Worm (Caenorhabditis elegans): Measurements from ENCODE around the gene aat-8.

aat-8 gene

ce11 chrIV:3906393-3906792, 41.5 kb upstream of the aat-8 start, which contains the start of gene F56D6.11:
TSS of gene F56D6.11 (minus strand) at chrIV:3906493.
- TF ChIP-seq hlh-30 (tag; optimal IDR thresholded peaks at IDR 0.05; ENCODE audit: insufficient read depth), result no peak
- TF ChIP-seq nhr-10 (tag; optimal IDR thresholded peaks at IDR 0.05), result no peak
- no peak for TF ChIP-seq lin-29 (GFP tag; IDR thresholded peaks at IDR 0.05)
- no peak for TF ChIP-seq aha-1 (tag)
- TF ChIP-seq ama-1 (optimal IDR thresholded peaks at IDR 0.05), result no peak
- TF ChIP-seq hif-1 (tag; optimal IDR thresholded peaks at IDR 0.05), result no peak
- no peak for TF ChIP-seq vab-7 (GFP tag; IDR thresholded peaks at IDR 0.05)
- TF ChIP-seq F26F4.8 (GFP tag; conservative IDR thresholded peaks at IDR 0.05), result no peak
- TF ChIP-seq T26A8.4 (GFP tag; IDR thresholded peaks at IDR 0.05), result no peak
- no peak for TF ChIP-seq F10B5.3 (tag; optimal IDR thresholded peaks at IDR 0.05)

- TF ChIP-seq lir-3 (tag; optimal IDR thresholded peaks at IDR 0.05) (no peak), saeg-2 (GFP tag; IDR thresholded peaks at IDR 0.05) (no peak), lin-29 (GFP tag; IDR thresholded peaks at IDR 0.05) (no peak), mes-2 (tag; optimal IDR thresholded peaks at IDR 0.05; ENCODE audit: poor library complexity, severe bottlenecking) (no peak), pha-4 (GFP tag; IDR thresholded peaks at IDR 0.05) (no peak), pha-4 (tag; optimal IDR thresholded peaks at IDR 0.05) (no peak), ceh-32 (tag; optimal IDR thresholded peaks at IDR 0.05; ENCODE audit: poor library complexity) (no peak), nhr-76 (tag; optimal IDR thresholded peaks at IDR 0.05) (no peak)
Observed at ce11 chrIV:3904620-3905019, 39.8 kb upstream of the aat-8 start, which contains the start of gene F56D6.21. TSS of gene F56D6.21 (plus strand) at chrIV:3904920.

DNA sequence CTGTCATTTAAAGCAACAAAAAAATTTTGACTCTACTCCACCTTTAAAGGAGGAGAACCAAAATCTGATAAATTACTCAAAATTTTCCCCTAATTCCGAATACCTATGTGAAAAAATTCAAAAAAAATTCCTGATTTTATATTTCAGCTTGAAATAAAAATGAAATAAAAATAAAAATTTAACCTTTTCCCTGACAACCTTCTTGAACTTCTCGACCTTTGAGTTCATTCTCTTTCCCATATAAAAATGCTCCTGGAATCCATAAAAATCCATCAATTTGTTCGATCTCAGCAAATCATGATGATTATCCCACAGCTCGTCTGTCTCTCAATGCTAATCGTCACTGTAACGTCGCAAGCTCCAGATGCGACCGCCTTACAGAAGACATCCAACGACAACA, 38.1 kb upstream of the aat-8 start, which contains the start of gene F56D6.6:
F56D6.6 (plus strand) TSS at position 301 of the 400 bp plus-strand sequence.
- TF ChIP-seq unc-62 (GFP tag; optimal IDR thresholded peaks at IDR 0.05 in 1 of 2), result no peak
- no peak for TF ChIP-seq unc-62 (tag; optimal IDR thresholded peaks at IDR 0.05)
- TF ChIP-seq F10B5.3 (tag; optimal IDR thresholded peaks at IDR 0.05), result no peak
- no peak for TF ChIP-seq rbr-2 (tag; optimal IDR thresholded peaks at IDR 0.05)
- no peak for TF ChIP-seq Y5F2A.4 (GFP tag; optimal IDR thresholded peaks at IDR 0.05)
- no peak for TF ChIP-seq zfp-3 (GFP tag; conservative IDR thresholded peaks at IDR 0.05)
- no peak for TF ChIP-seq T20F7.1 (GFP tag; optimal IDR thresholded peaks at IDR 0.05)
- TF ChIP-seq jun-1 (tag; optimal IDR thresholded peaks at IDR 0.05), result no peak
- TF ChIP-seq ZK546.5 (tag; optimal IDR thresholded peaks at IDR 0.05), result no peak

ce11 chrIV:3899719-3900554, 35.1 kb upstream of the aat-8 start, which contains the start of gene srz-62:
TSS of gene srz-62 (plus strand) at chrIV:3900504.
- TF ChIP-seq D1046.2 (GFP tag; IDR thresholded peaks at IDR 0.05) (no peak), pqm-1 (tag; optimal IDR thresholded peaks at IDR 0.05) (peak; percentile 100), pha-4 (GFP tag; IDR thresholded peaks at IDR 0.05) (no peak), pha-4 (tag; optimal IDR thresholded peaks at IDR 0.05) (peak; percentile 16), T26A8.4 (GFP tag; IDR thresholded peaks at IDR 0.05) (no peak), ceh-20 (GFP tag; IDR thresholded peaks at IDR 0.05) (peak; percentile 66; the same call in 1 of the 2 replicates), zfp-3 (GFP tag; conservative IDR thresholded peaks at IDR 0.05) (0 out of 2 replicates have a peak, but pooled peaks have one; percentile 26), mxl-3 (GFP tag; optimal IDR thresholded peaks at IDR 0.05) (peak; percentile 13), daf-16 (GFP tag; optimal IDR thresholded peaks at IDR 0.05) (peak in 1 of 2 experiments; percentile 76), daf-16 (tag; optimal IDR thresholded peaks at IDR 0.05) (peak; percentile 97), fos-1 (tag; optimal IDR thresholded peaks at IDR 0.05) (peak; percentile 87), T20F7.1 (GFP tag; optimal IDR thresholded peaks at IDR 0.05) (peak; percentile 53), lin-1 (GFP tag; IDR thresholded peaks at IDR 0.05) (peak; percentile 97), duxl-1 (tag; optimal IDR thresholded peaks at IDR 0.05; ENCODE audit: poor library complexity) (peak; percentile 47), Y5F2A.4 (GFP tag; optimal IDR thresholded peaks at IDR 0.05) (no peak), php-3 (GFP tag; IDR thresholded peaks at IDR 0.05) (peak; percentile 98), hlh-11 (tag; optimal IDR thresholded peaks at IDR 0.05) (peak; percentile 86), dmd-6 (GFP tag; IDR thresholded peaks at IDR 0.05) (peak; percentile 99), mdl-1 (tag; optimal IDR thresholded peaks at IDR 0.05) (peak in 1 of 2 experiments; percentile 70), ctbp-1 (GFP tag; IDR thresholded peaks at IDR 0.05) (no peak), arid-1 (GFP tag; conservative IDR thresholded peaks at IDR 0.05) (no peak), nhr-6 (tag; optimal IDR thresholded peaks at IDR 0.05) (peak; percentile 75), nhr-28 (tag; optimal IDR thresholded peaks at IDR 0.05) (peak; percentile 97), tra-1 (GFP tag; IDR thresholded peaks at IDR 0.05) (peak; percentile 95), aha-1 (tag) (peak; percentile 71), unc-62 (GFP tag; optimal IDR thresholded peaks at IDR 0.05 in 1 of 2) (peak in 1 of 2 experiments; percentile 63), unc-62 (tag; optimal IDR thresholded peaks at IDR 0.05) (no peak)
